Fruit fly (Drosophila melanogaster) Kc167 (cell line): Measurements from ENCODE around the gene CHES-1-like.

Experiments used
- Sin3A ChIP-seq: fragments of >200 bp; optimal IDR thresholded peaks from 2 replicates; lab custom pipeline; 2018; ENCODE audit warnings: missing external identifiers
- h ChIP-seq: fragments of >200 bp; optimal IDR thresholded peaks from 3 replicates; lab custom pipeline; 2018; ENCODE audit warnings: missing external identifiers
- psq ChIP-seq: fragments of >200 bp; optimal IDR thresholded peaks from 2 replicates; lab custom pipeline; 2017; ENCODE audit warnings: missing external identifiers
- ttk ChIP-seq: sonication (Bioruptor generic); optimal IDR thresholded peaks from 2 replicates; lab custom pipeline; 2017; ENCODE audit warnings: missing external identifiers

DNA sequence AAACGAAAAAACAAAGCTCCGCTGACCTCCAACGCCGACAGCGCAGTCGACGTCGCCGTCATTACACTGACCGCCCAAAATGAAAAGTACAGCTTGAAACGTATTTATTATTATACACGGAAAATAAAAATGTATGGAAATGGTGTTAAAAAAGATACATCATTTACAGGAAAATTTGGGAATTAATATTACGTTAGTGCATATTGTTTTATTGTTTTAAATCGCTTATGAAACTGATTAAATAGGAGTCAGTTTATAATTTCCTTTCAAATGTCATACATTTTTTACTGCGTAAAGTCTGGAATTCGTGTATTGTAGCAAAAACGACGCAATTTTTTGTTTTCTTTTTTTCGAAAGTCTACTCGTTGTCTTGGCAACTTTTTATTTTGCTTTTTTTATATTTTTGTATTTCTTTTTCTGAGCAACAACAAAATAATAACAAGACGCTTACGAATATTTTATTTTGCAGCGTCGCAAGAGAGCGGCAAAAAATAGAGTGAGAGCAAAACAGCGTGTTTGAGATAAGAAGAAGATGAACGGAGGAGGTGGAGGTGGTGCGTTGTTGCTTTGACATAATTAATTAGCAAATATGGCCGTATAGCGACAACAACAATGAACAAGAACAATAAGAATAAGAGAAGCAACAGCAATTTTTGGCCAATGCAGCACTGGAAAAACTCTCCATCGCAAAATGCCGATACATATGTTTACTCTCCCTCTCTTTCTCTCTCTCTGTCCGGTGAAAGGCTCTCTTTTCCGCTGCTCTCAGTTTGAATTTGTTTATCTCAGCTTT, 17.0 kb downstream of the CHES-1-like start:
- TF ChIP-seq h: no peak
- TF ChIP-seq Sin3A (lab: Kevin White, UChicago): no peak
- no peak for TF ChIP-seq ttk (lab: Kevin White, UChicago)
- TF ChIP-seq psq (lab: Kevin White, UChicago): no peak
